Fruit fly (Drosophila melanogaster) whole organism, embryonic: ENCODE measurements around the gene BCAS2.
A peak's percentile ranks its signal among the peaks of the same experiment; 100 is the strongest.

Experiments
- C15 ChIP-seq: fragments of 200-800 bp; sonication (Bioruptor generic); IDR thresholded peaks from 3 replicates; pipeline ENCODE4 v1.3.6; 2022; ENCODE audit warnings: missing biosample characterization, missing genetic modification characterization
- CG10366 ChIP-seq: fragments of 200-800 bp; sonication (Bioruptor generic); IDR thresholded peaks from 2 replicates; pipeline ENCODE4 v1.3.6; 2022; ENCODE audit warnings: missing biosample characterization, missing genetic modification characterization
- CG12299 ChIP-seq: fragments of 200-800 bp; sonication (Bioruptor generic); optimal IDR thresholded peaks from 2 replicates; lab custom pipeline; 2018; ENCODE audit warnings: missing biosample characterization, mild to moderate bottlenecking, missing genetic modification characterization
- CG13123 ChIP-seq: fragments of 200-800 bp; sonication (Bioruptor generic); optimal IDR thresholded peaks from 2 replicates; lab custom pipeline; 2016; ENCODE audit warnings: missing biosample characterization, missing genetic modification characterization
- CG17385 ChIP-seq: fragments of 200-800 bp; sonication (Bioruptor generic); optimal IDR thresholded peaks from 3 replicates; lab custom pipeline; 2018; ENCODE audit warnings: missing biosample characterization, mild to moderate bottlenecking, missing genetic modification characterization
- CG17568 ChIP-seq: fragments of 200-800 bp; sonication (Bioruptor generic); optimal IDR thresholded peaks from 2 replicates; lab custom pipeline; 2018; ENCODE audit warnings: missing biosample characterization, mild to moderate bottlenecking, missing genetic modification characterization, moderate library complexity
- CG18476 ChIP-seq: fragments of 200-800 bp; sonication (Bioruptor generic); optimal IDR thresholded peaks from 2 replicates; lab custom pipeline; 2016; ENCODE audit warnings: missing biosample characterization, mild to moderate bottlenecking, missing genetic modification characterization
- CG18599 ChIP-seq: fragments of 200-800 bp; sonication (Bioruptor generic); optimal IDR thresholded peaks from 3 replicates; lab custom pipeline; 2017; ENCODE audit warnings: missing biosample characterization, missing genetic modification characterization, mild to moderate bottlenecking, moderate library complexity, missing genetic modification reagents
- CG2199 ChIP-seq: fragments of 200-800 bp; sonication (Bioruptor generic); IDR thresholded peaks from 3 replicates; pipeline ENCODE4 v1.3.6; 2022; ENCODE audit warnings: missing biosample characterization, missing genetic modification characterization
- CG2712 ChIP-seq: fragments of 200-800 bp; optimal IDR thresholded peaks from 3 replicates; lab custom pipeline; 2019; ENCODE audit warnings: missing biosample characterization, mild to moderate bottlenecking, missing genetic modification characterization, moderate library complexity
- CG33213 ChIP-seq: fragments of 200-800 bp; sonication (Bioruptor generic); optimal IDR thresholded peaks from 3 replicates; lab custom pipeline; 2016; ENCODE audit warnings: missing biosample characterization, missing genetic modification characterization
- CG3995 ChIP-seq: fragments of 200-800 bp; sonication (Bioruptor generic); optimal IDR thresholded peaks from 3 replicates; lab custom pipeline; 2016; ENCODE audit warnings: missing biosample characterization, missing genetic modification characterization
- CG4617 ChIP-seq: fragments of 200-800 bp; sonication (Bioruptor generic); optimal IDR thresholded peaks from 3 replicates; lab custom pipeline; 2016; ENCODE audit warnings: missing biosample characterization, missing genetic modification characterization, borderline replicate concordance
- CG5180 ChIP-seq: fragments of 200-800 bp; sonication (Bioruptor generic); optimal IDR thresholded peaks from 3 replicates; lab custom pipeline; 2017; ENCODE audit warnings: missing biosample characterization, missing genetic modification characterization, mild to moderate bottlenecking, moderate library complexity, missing genetic modification reagents
- CG6175 ChIP-seq: fragments of 200-800 bp; sonication (Bioruptor generic); IDR thresholded peaks from 3 replicates; pipeline ENCODE4 v1.3.6; 2022; ENCODE audit warnings: missing biosample characterization, missing genetic modification characterization
- CoRest ChIP-seq: fragments of 200-800 bp; sonication (Bioruptor generic); optimal IDR thresholded peaks from 3 replicates; lab custom pipeline; 2018; ENCODE audit warnings: missing biosample characterization, mild to moderate bottlenecking, missing genetic modification characterization, moderate library complexity
- Gsc ChIP-seq: fragments of 200-800 bp; sonication (Bioruptor generic); IDR thresholded peaks from 2 replicates; pipeline ENCODE4 v1.3.6; 2022; ENCODE audit warnings: missing biosample characterization, missing genetic modification characterization
- Gug ChIP-seq: fragments of 200-800 bp; sonication (Bioruptor generic); IDR thresholded peaks from 4 replicates; pipeline ENCODE4 v1.3.6; 2022; ENCODE audit warnings: missing biosample characterization, missing genetic modification characterization
- HLH54F ChIP-seq: fragments of 200-800 bp; sonication (Bioruptor generic); optimal IDR thresholded peaks from 3 replicates; lab custom pipeline; 2016; ENCODE audit warnings: missing biosample characterization, missing genetic modification characterization
- MTF-1 ChIP-seq: fragments of 200-800 bp; sonication (Bioruptor generic); optimal IDR thresholded peaks from 2 replicates; lab custom pipeline; 2018; ENCODE audit warnings: missing biosample characterization, mild to moderate bottlenecking, missing genetic modification characterization, borderline replicate concordance
- Meics ChIP-seq: fragments of 200-800 bp; sonication (Bioruptor generic); optimal IDR thresholded peaks from 2 replicates; lab custom pipeline; 2017; ENCODE audit warnings: missing biosample characterization, mild to moderate bottlenecking, missing genetic modification characterization
- ab ChIP-seq: fragments of 200-800 bp; sonication (Bioruptor generic); optimal IDR thresholded peaks from 2 replicates; lab custom pipeline; 2016; ENCODE audit warnings: missing biosample characterization, missing genetic modification characterization
- abd-A ChIP-seq: fragments of 200-800 bp; sonication (Bioruptor generic); optimal IDR thresholded peaks from 3 replicates; lab custom pipeline; 2019; ENCODE audit warnings: missing biosample characterization, mild to moderate bottlenecking, missing genetic modification characterization, moderate library complexity
- az2 ChIP-seq: fragments of 200-800 bp; sonication (Bioruptor generic); optimal IDR thresholded peaks from 3 replicates; lab custom pipeline; 2016; ENCODE audit warnings: missing biosample characterization, missing genetic modification characterization
- bab2 ChIP-seq: fragments of 200-800 bp; sonication (Bioruptor generic); optimal IDR thresholded peaks from 2 replicates; lab custom pipeline; 2016; ENCODE audit warnings: missing biosample characterization, missing genetic modification characterization
- chn ChIP-seq: fragments of 200-800 bp; sonication (Bioruptor generic); optimal IDR thresholded peaks from 2 replicates; lab custom pipeline; 2016; ENCODE audit warnings: missing biosample characterization, missing genetic modification characterization
- croc ChIP-seq: fragments of 200-800 bp; sonication (Bioruptor generic); conservative IDR thresholded peaks from 3 replicates; pipeline ENCODE4 v1.3.6; 2022; ENCODE audit warnings: missing biosample characterization, missing genetic modification characterization
- crp ChIP-seq, 2 experiments: fragments of 200-800 bp; sonication (Bioruptor generic); optimal IDR thresholded peaks; 2 replicates in 1 of 2; 3 replicates in 1 of 2; lab custom pipeline; 2017; ENCODE audit warnings: missing biosample characterization in 2 of 2, missing genetic modification characterization in 2 of 2, mild to moderate bottlenecking in 1 of 2, moderate library complexity in 1 of 2
- cwo ChIP-seq: fragments of 200-800 bp; sonication (Bioruptor generic); optimal IDR thresholded peaks from 3 replicates; lab custom pipeline; 2017; ENCODE audit warnings: missing biosample characterization, missing genetic modification characterization, mild to moderate bottlenecking, moderate library complexity, missing genetic modification reagents
- dati ChIP-seq: fragments of 200-800 bp; sonication (Bioruptor generic); IDR thresholded peaks from 2 replicates; pipeline ENCODE4 v1.3.6; 2022; ENCODE audit warnings: missing biosample characterization, missing genetic modification characterization
- ewg ChIP-seq: fragments of 200-800 bp; sonication (Bioruptor generic); optimal IDR thresholded peaks from 3 replicates; lab custom pipeline; 2017; ENCODE audit warnings: mild to moderate bottlenecking, missing biosample characterization, missing genetic modification reagents, missing genetic modification characterization
- exex ChIP-seq: fragments of 200-800 bp; sonication (Bioruptor generic); optimal IDR thresholded peaks from 4 replicates; lab custom pipeline; 2018; ENCODE audit warnings: missing biosample characterization, mild to moderate bottlenecking, missing genetic modification characterization, moderate library complexity
- gro ChIP-seq: fragments of 200-800 bp; sonication (Bioruptor generic); optimal IDR thresholded peaks from 2 replicates; lab custom pipeline; 2016; ENCODE audit warnings: missing biosample characterization, missing genetic modification characterization
- hb ChIP-seq: fragments of 200-800 bp; sonication (Bioruptor generic); IDR thresholded peaks from 3 replicates; pipeline ENCODE4 v1.3.6; 2022; ENCODE audit warnings: missing biosample characterization, missing genetic modification characterization; ENCODE audit not compliant: partially characterized antibody
- insv ChIP-seq, 2 experiments: fragments of 200-800 bp; sonication (Bioruptor generic); optimal IDR thresholded peaks; 3 replicates each; lab custom pipeline; 2016 to 2018; ENCODE audit warnings: missing biosample characterization in 2 of 2, missing genetic modification characterization in 2 of 2
- lbe ChIP-seq: fragments of 200-800 bp; sonication (Bioruptor generic); optimal IDR thresholded peaks from 2 replicates; lab custom pipeline; 2016; ENCODE audit warnings: missing biosample characterization, mild to moderate bottlenecking, missing genetic modification characterization
- luna ChIP-seq: fragments of 200-800 bp; sonication (Bioruptor generic); optimal IDR thresholded peaks from 2 replicates; lab custom pipeline; 2016; ENCODE audit warnings: missing biosample characterization, missing genetic modification characterization
- oc ChIP-seq: fragments of 200-800 bp; sonication (Bioruptor generic); optimal IDR thresholded peaks from 2 replicates; lab custom pipeline; 2018; ENCODE audit warnings: missing biosample characterization, mild to moderate bottlenecking, missing genetic modification characterization, moderate library complexity
- pros ChIP-seq: fragments of 200-800 bp; sonication (Bioruptor generic); optimal IDR thresholded peaks from 3 replicates; lab custom pipeline; 2019; ENCODE audit warnings: missing biosample characterization, mild to moderate bottlenecking, missing genetic modification characterization, moderate library complexity
- sd ChIP-seq: fragments of 200-800 bp; sonication (Bioruptor generic); optimal IDR thresholded peaks from 3 replicates; lab custom pipeline; 2018; ENCODE audit warnings: missing biosample characterization, mild to moderate bottlenecking, missing genetic modification characterization, moderate library complexity
- shn ChIP-seq: fragments of 200-800 bp; sonication (Bioruptor generic); optimal IDR thresholded peaks from 3 replicates; lab custom pipeline; 2016; ENCODE audit warnings: missing biosample characterization, missing genetic modification characterization
- sim ChIP-seq: fragments of 200-800 bp; sonication (Bioruptor generic); IDR thresholded peaks from 2 replicates; pipeline ENCODE4 v1.3.6; 2022; ENCODE audit warnings: missing biosample characterization, missing genetic modification characterization
- slbo ChIP-seq: fragments of 200-800 bp; sonication (Bioruptor generic); IDR thresholded peaks from 2 replicates; pipeline ENCODE4 v1.3.6; 2022; ENCODE audit warnings: missing biosample characterization, missing genetic modification characterization
- sr ChIP-seq: fragments of 200-800 bp; sonication (Bioruptor generic); IDR thresholded peaks from 3 replicates; pipeline ENCODE4 v1.3.6; 2022; ENCODE audit warnings: missing biosample characterization, missing genetic modification characterization
- tap ChIP-seq: fragments of 200-800 bp; optimal IDR thresholded peaks from 3 replicates; lab custom pipeline; 2019; ENCODE audit warnings: missing biosample characterization, mild to moderate bottlenecking, missing genetic modification characterization, moderate library complexity
- tgo ChIP-seq: fragments of 200-800 bp; sonication (Bioruptor generic); IDR thresholded peaks from 3 replicates; pipeline ENCODE4 v1.3.6; 2022; ENCODE audit warnings: missing biosample characterization, missing genetic modification characterization
- tio ChIP-seq: fragments of 200-800 bp; sonication (Bioruptor generic); optimal IDR thresholded peaks from 2 replicates; lab custom pipeline; 2017; ENCODE audit warnings: missing biosample characterization, missing genetic modification characterization, inconsistent platforms
- tll ChIP-seq, 2 experiments: fragments of 200-800 bp in 1 of 2; fragments of >200 bp in 1 of 2; sonication (Bioruptor generic) in 1 of 2; optimal IDR thresholded peaks; 2 replicates each; lab custom pipeline; 2017 to 2019; ENCODE audit warnings: missing biosample characterization in 2 of 2, missing genetic modification characterization in 2 of 2, mild to moderate bottlenecking in 1 of 2, moderate library complexity in 1 of 2
- usp ChIP-seq: fragments of >200 bp; optimal IDR thresholded peaks from 2 replicates; lab custom pipeline; 2017; ENCODE audit warnings: missing biosample characterization, missing genetic modification characterization
- z ChIP-seq: fragments of 200-800 bp; sonication (Bioruptor generic); IDR thresholded peaks from 3 replicates; pipeline ENCODE4 v1.3.6; 2022; ENCODE audit warnings: missing biosample characterization, missing genetic modification characterization

BCAS2 gene

DNA sequence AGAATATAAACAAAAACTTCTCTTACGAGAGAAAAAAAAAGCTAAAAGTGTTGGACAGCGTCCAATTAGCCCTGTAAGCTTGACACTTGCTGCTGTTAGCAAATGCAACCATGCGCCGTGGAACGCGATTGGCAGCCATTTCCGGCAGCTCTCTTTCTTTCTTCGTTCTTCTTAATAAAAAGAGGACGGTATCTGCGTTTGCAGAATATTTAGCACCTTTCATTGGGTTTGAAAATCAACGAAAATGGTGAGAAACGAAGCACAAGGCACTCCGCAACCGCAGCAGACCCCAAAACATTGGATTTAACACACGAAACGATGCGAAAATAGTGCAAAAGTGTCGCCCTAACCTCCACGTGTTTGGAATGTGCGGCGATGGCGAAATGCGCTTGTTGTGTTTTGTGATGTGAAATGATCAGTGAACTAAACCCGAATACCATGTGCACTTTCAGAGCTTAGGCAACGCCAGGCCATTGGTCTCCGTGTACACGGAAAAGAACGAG is 568 bp upstream of the BCAS2 start, which contains the start of gene RpL4 (continued):
- TF ChIP-seq CG5180 (GFP tag; lab: Kevin White, UChicago) (peak; percentile 76), CG13123 (GFP tag; lab: Kevin White, UChicago) (peak; percentile 65), Gsc (no peak), CG18476 (GFP tag; lab: Kevin White, UChicago) (no peak), sd (tag; lab: Kevin White, UChicago) (peak; percentile 83), exex (tag; lab: Kevin White, UChicago) (peak; percentile 44), tgo (GFP tag; lab: Robert Waterston, UW) (peak; percentile 67), ewg (GFP tag; lab: Kevin White, UChicago) (peak; percentile 85), crp (GFP tag; optimal IDR thresholded peaks at IDR 0.05; lab: Kevin White, UChicago) (peak in 1 of 2 experiments; percentile 49), CG17568 (peak; percentile 90), CG6175 (GFP tag; lab: Robert Waterston, UW) (peak; percentile 71), CG12299 (tag; lab: Kevin White, UChicago) (peak; percentile 54), CoRest (tag; lab: Kevin White, UChicago) (peak; percentile 75), ab (GFP tag; lab: Kevin White, UChicago) (peak; percentile 2), insv (GFP tag; optimal IDR thresholded peaks at IDR 0.05; lab: Kevin White, UChicago) (peak in 1 of 2 experiments; percentile 81), CG3995 (GFP tag; lab: Kevin White, UChicago) (peak; percentile 55), CG4617 (peak; percentile 52), pros (peak; percentile 25), tll (GFP tag; optimal IDR thresholded peaks at IDR 0.05; lab: Kevin White, UChicago) (no peak), dati (peak; percentile 56), shn (GFP tag; lab: Kevin White, UChicago) (peak; percentile 77), CG18599 (GFP tag; lab: Kevin White, UChicago) (peak; percentile 81), gro (peak; percentile 82), sim (GFP tag; lab: Robert Waterston, UW) (peak; percentile 67; the same call in 1 of the 2 replicates), Gug (GFP tag; lab: Robert Waterston, UW) (no peak; the same call in 3 of the 4 replicates), C15 (GFP tag; lab: Robert Waterston, UW) (peak; percentile 72; the same call in 1 of the 3 replicates), bab2 (peak; percentile 37), usp (GFP tag; lab: Kevin White, UChicago) (no peak), HLH54F (GFP tag; lab: Kevin White, UChicago) (peak; percentile 75), Meics (peak; percentile 93), CG33213 (GFP tag; lab: Kevin White, UChicago) (peak; percentile 98), az2 (GFP tag; lab: Kevin White, UChicago) (peak; percentile 78), sr (GFP tag; lab: Robert Waterston, UW) (peak; percentile 89), CG2199 (GFP tag; lab: Robert Waterston, UW) (no peak), slbo (GFP tag; lab: Robert Waterston, UW) (peak; percentile 75), cwo (GFP tag; lab: Kevin White, UChicago) (peak; percentile 44), chn (GFP tag; lab: Kevin White, UChicago) (peak; percentile 68), CG10366 (GFP tag; lab: Robert Waterston, UW) (peak; percentile 75), CG2712 (tag; lab: Kevin White, UChicago) (peak; percentile 40), tap (tag; lab: Kevin White, UChicago) (no peak), abd-A (no peak), tio (GFP tag; lab: Kevin White, UChicago) (no peak), hb (GFP tag; lab: Robert Waterston, UW) (no peak), oc (tag; lab: Kevin White, UChicago) (peak; percentile 44), luna (GFP tag; lab: Kevin White, UChicago) (peak; percentile 79), CG17385 (GFP tag; lab: Kevin White, UChicago) (peak; percentile 90), lbe (GFP tag; lab: Kevin White, UChicago) (peak; percentile 51), croc (GFP tag; lab: Robert Waterston, UW) (no peak), z (no peak), MTF-1 (GFP tag; lab: Kevin White, UChicago) (peak; percentile 96)
